Worm (Caenorhabditis elegans) whole organism, L2 larva: ENCODE results near the gene F14E5.2.

Experiments
- egl-27 ChIP-seq: sonication (generic microtip); optimal IDR thresholded peaks from 3 replicates; lab custom pipeline; 2017; ENCODE audit warnings: missing biosample characterization, missing genetic modification reagents, missing genetic modification characterization
- nhr-11 ChIP-seq: fragments of 150-350 bp; optimal IDR thresholded peaks from 2 replicates; lab custom pipeline; 2014; ENCODE audit warnings: missing biosample characterization, missing genetic modification characterization

ce11 chrII:8390751-8391150 lies 37.9 kb downstream of the F14E5.2 start, which contains the start of gene F49E12.10:
- no peak for TF ChIP-seq nhr-11 (tag; lab: Kevin White, UChicago)
- no peak for TF ChIP-seq egl-27 (tag; lab: Kevin White, UChicago)
